Fruit fly (Drosophila melanogaster) whole organism, embryonic: Measurements from ENCODE around the gene Drice.

Experiments used
- CG17385 ChIP-seq: fragments of 200-800 bp; sonication (Bioruptor generic); optimal IDR thresholded peaks from 3 replicates; lab custom pipeline; 2018; ENCODE audit warnings: missing biosample characterization, mild to moderate bottlenecking, missing genetic modification characterization
- Xbp1 ChIP-seq: fragments of 200-800 bp; sonication (Bioruptor generic); optimal IDR thresholded peaks from 3 replicates; lab custom pipeline; 2016; ENCODE audit warnings: missing biosample characterization, mild to moderate bottlenecking, missing genetic modification characterization
- Xrp1 ChIP-seq: fragments of 200-800 bp; sonication (Bioruptor generic); IDR thresholded peaks from 2 replicates; pipeline ENCODE4 v1.3.6; 2022; ENCODE audit warnings: missing biosample characterization, missing genetic modification characterization
- fru ChIP-seq: fragments of >200 bp; optimal IDR thresholded peaks from 2 replicates; lab custom pipeline; 2017
- unc-4 ChIP-seq: fragments of 200-800 bp; sonication (Bioruptor generic); IDR thresholded peaks from 2 replicates; pipeline ENCODE4 v1.3.6; 2022; ENCODE audit warnings: missing biosample characterization, missing genetic modification characterization; ENCODE audit not compliant: partially characterized antibody

DNA sequence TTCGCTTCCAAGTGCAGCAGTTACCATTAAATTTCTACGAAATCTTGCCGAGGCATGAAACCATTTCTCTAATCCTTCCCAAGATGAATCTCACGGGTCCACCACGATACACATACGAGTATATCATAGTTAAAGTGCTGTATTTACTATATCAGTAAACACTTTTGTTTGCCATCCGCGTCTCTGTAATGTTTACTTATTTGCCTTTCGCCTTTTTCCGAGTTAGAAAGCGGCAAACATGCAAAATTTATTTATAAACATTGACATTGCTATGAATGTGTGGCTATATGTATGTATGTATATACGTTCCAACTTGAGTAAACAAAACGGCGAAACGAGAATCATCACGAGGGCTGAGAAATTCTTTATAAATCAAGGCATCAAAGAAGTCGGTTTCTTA is 31.5 kb downstream of the Drice start:
- TF ChIP-seq Xrp1 (GFP tag; lab: Robert Waterston, UW) (peak; percentile 69), Xbp1 (no peak), unc-4 (no peak), CG17385 (GFP tag; lab: Kevin White, UChicago) (no peak), fru (lab: Kevin White, UChicago) (no peak)
